Worm (Caenorhabditis elegans) whole organism, midembryonic: Measurements from ENCODE around the gene Y105C5A.1270.

Experiments used
- T22C8.4 ChIP-seq: fragments of 200-800 bp; sonication (Bioruptor generic); IDR thresholded peaks from 2 replicates; pipeline ENCODE4 v1.3.6; 2022; ENCODE audit warnings: missing genetic modification characterization, missing compliant biosample characterization
- cog-1 ChIP-seq: sonication (generic microtip); optimal IDR thresholded peaks from 2 replicates; lab custom pipeline; 2016; ENCODE audit warnings: missing genetic modification characterization, missing compliant biosample characterization
- flt-1 ChIP-seq: fragments of 200-800 bp; sonication (Bioruptor generic); IDR thresholded peaks from 2 replicates; pipeline ENCODE4 v1.3.6; 2022; ENCODE audit warnings: missing genetic modification characterization, missing compliant biosample characterization
- med-1 ChIP-seq: sonication (generic microtip); optimal IDR thresholded peaks from 2 replicates; lab custom pipeline; 2017; ENCODE audit warnings: missing genetic modification characterization, mild to moderate bottlenecking, missing compliant biosample characterization, antibody characterized with exemption, missing genetic modification reagents; ENCODE audit not compliant: insufficient read depth
- ref-1 ChIP-seq: fragments of 200-800 bp; sonication (Bioruptor generic); conservative IDR thresholded peaks from 2 replicates; pipeline ENCODE4 v1.3.6; 2022; ENCODE audit warnings: missing genetic modification reagents, missing genetic modification characterization, missing compliant biosample characterization
- tab-1 ChIP-seq: fragments of 200-800 bp; sonication (Bioruptor generic); IDR thresholded peaks from 2 replicates; pipeline ENCODE4 v1.3.6; 2022; ENCODE audit warnings: missing genetic modification characterization, missing compliant biosample characterization
- ztf-23 ChIP-seq: fragments of 200-800 bp; sonication (Bioruptor generic); IDR thresholded peaks from 2 replicates; pipeline ENCODE4 v1.3.6; 2022; ENCODE audit warnings: missing genetic modification reagents, missing genetic modification characterization, missing compliant biosample characterization
- ztf-29 ChIP-seq: fragments of 200-800 bp; sonication (Bioruptor generic); IDR thresholded peaks from 2 replicates; pipeline ENCODE4 v1.3.6; 2022; ENCODE audit warnings: missing genetic modification reagents, missing genetic modification characterization, missing compliant biosample characterization

DNA sequence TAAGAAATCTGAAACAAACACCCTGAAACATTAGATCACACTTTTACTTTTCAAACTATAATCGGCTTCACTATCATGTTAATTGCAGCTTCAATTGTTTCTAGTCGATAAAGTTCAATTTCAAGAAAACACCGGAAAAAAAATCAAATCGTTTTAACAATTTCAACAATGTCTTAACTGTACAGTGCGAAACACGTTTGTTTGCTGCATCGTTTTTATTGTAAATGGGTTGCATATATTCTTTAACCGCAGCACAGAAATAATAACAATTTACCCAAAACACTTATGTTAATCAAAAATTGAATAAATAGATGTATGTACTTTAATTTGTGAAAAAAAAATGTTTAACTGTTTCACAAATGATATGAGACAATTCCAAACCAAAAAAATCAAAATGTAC is 2.4 kb downstream of the Y105C5A.1270 start:
- TF ChIP-seq T22C8.4 (GFP tag; lab: Robert Waterston, UW) (no peak), flt-1 (GFP tag; lab: Robert Waterston, UW) (no peak), tab-1 (GFP tag; lab: Robert Waterston, UW) (no peak), ztf-23 (no peak), cog-1 (tag; lab: Kevin White, UChicago) (no peak), ref-1 (GFP tag; lab: Robert Waterston, UW) (no peak), ztf-29 (GFP tag; lab: Robert Waterston, UW) (no peak), med-1 (GFP tag; lab: Kevin White, UChicago) (no peak)
